Fruit fly (Drosophila melanogaster) whole organism, embryonic: Measurements from ENCODE around the gene CG15044.

Experiments used
- Asciz ChIP-seq: fragments of 200-800 bp; sonication (Bioruptor generic); optimal IDR thresholded peaks from 2 replicates; lab custom pipeline; 2017; ENCODE audit warnings: missing biosample characterization, mild to moderate bottlenecking, missing genetic modification characterization, missing genetic modification reagents
- BEAF-32 ChIP-seq: fragments of 200-800 bp; sonication (Bioruptor generic); optimal IDR thresholded peaks from 3 replicates; lab custom pipeline; 2017; ENCODE audit warnings: missing biosample characterization, missing genetic modification characterization, mild to moderate bottlenecking, moderate library complexity, missing genetic modification reagents
- CG10462 ChIP-seq: fragments of 200-800 bp; sonication (Bioruptor generic); optimal IDR thresholded peaks from 2 replicates; lab custom pipeline; 2016; ENCODE audit warnings: missing biosample characterization, missing genetic modification characterization
- CG11085 ChIP-seq: fragments of 200-800 bp; sonication (Bioruptor generic); IDR thresholded peaks from 2 replicates; pipeline ENCODE4 v1.3.6; 2022; ENCODE audit warnings: missing biosample characterization, missing genetic modification characterization
- CG11696 ChIP-seq: fragments of 200-800 bp; sonication (Bioruptor generic); IDR thresholded peaks from 2 replicates; pipeline ENCODE4 v1.3.6; 2022; ENCODE audit warnings: missing biosample characterization, missing genetic modification characterization
- CG12104 ChIP-seq: fragments of 200-800 bp; sonication (Bioruptor generic); optimal IDR thresholded peaks from 3 replicates; lab custom pipeline; 2016; ENCODE audit warnings: missing biosample characterization, missing genetic modification characterization
- CG17568 ChIP-seq: fragments of 200-800 bp; sonication (Bioruptor generic); optimal IDR thresholded peaks from 2 replicates; lab custom pipeline; 2018; ENCODE audit warnings: missing biosample characterization, mild to moderate bottlenecking, missing genetic modification characterization, moderate library complexity
- CG18764 ChIP-seq: fragments of 200-800 bp; sonication (Bioruptor generic); optimal IDR thresholded peaks from 3 replicates; lab custom pipeline; 2016; ENCODE audit warnings: missing biosample characterization, missing genetic modification characterization
- CG2120 ChIP-seq: fragments of 200-800 bp; sonication (Bioruptor generic); optimal IDR thresholded peaks from 3 replicates; lab custom pipeline; 2016; ENCODE audit warnings: missing biosample characterization, missing genetic modification characterization
- CG2678 ChIP-seq: fragments of 200-800 bp; sonication (Bioruptor generic); optimal IDR thresholded peaks from 3 replicates; lab custom pipeline; 2019; ENCODE audit warnings: missing biosample characterization, mild to moderate bottlenecking, missing genetic modification characterization, moderate library complexity
- CG31365 ChIP-seq: fragments of 200-800 bp; sonication (Bioruptor generic); optimal IDR thresholded peaks from 2 replicates; lab custom pipeline; 2018; ENCODE audit warnings: missing biosample characterization, mild to moderate bottlenecking, missing genetic modification characterization
- CG3407 ChIP-seq: fragments of 200-800 bp; sonication (Bioruptor generic); optimal IDR thresholded peaks from 2 replicates; lab custom pipeline; 2018; ENCODE audit warnings: missing biosample characterization, mild to moderate bottlenecking, missing genetic modification characterization
- CG34224 ChIP-seq: fragments of 200-800 bp; sonication (Bioruptor generic); IDR thresholded peaks from 3 replicates; pipeline ENCODE4 v1.3.6; 2022; ENCODE audit warnings: missing biosample characterization, missing genetic modification characterization; ENCODE audit not compliant: partially characterized antibody
- CG34422 ChIP-seq: fragments of 200-800 bp; sonication (Bioruptor generic); IDR thresholded peaks from 3 replicates; pipeline ENCODE4 v1.3.6; 2022; ENCODE audit warnings: missing biosample characterization, missing genetic modification characterization
- CG4360 ChIP-seq: fragments of 200-800 bp; sonication (Bioruptor generic); IDR thresholded peaks from 2 replicates; pipeline ENCODE4 v1.3.6; 2022; ENCODE audit warnings: missing biosample characterization, missing genetic modification characterization
- CG4707 ChIP-seq: fragments of 200-800 bp; sonication (Bioruptor generic); optimal IDR thresholded peaks from 2 replicates; lab custom pipeline; 2018; ENCODE audit warnings: missing biosample characterization, mild to moderate bottlenecking, missing genetic modification characterization, moderate library complexity
- CG6765 ChIP-seq: fragments of 200-800 bp; sonication (Bioruptor generic); optimal IDR thresholded peaks from 3 replicates; lab custom pipeline; 2017; ENCODE audit warnings: missing biosample characterization, mild to moderate bottlenecking, missing genetic modification characterization
- CG8388 ChIP-seq: fragments of 200-800 bp; sonication (Bioruptor generic); optimal IDR thresholded peaks from 2 replicates; lab custom pipeline; 2019; ENCODE audit warnings: missing biosample characterization, mild to moderate bottlenecking, missing genetic modification characterization, moderate library complexity
- GATAe ChIP-seq: fragments of 200-800 bp; sonication (Bioruptor generic); conservative IDR thresholded peaks from 2 replicates; pipeline ENCODE4 v1.3.6; 2022; ENCODE audit warnings: missing biosample characterization, missing genetic modification characterization
- Lpt ChIP-seq: fragments of >200 bp; optimal IDR thresholded peaks from 2 replicates; lab custom pipeline; 2018; ENCODE audit warnings: missing biosample characterization, missing genetic modification characterization
- Sin3A ChIP-seq: fragments of >200 bp; optimal IDR thresholded peaks from 2 replicates; lab custom pipeline; 2018
- Six4 ChIP-seq: fragments of 200-800 bp; sonication (Bioruptor generic); optimal IDR thresholded peaks from 2 replicates; lab custom pipeline; 2016; ENCODE audit warnings: missing biosample characterization, missing genetic modification characterization
- Trl ChIP-seq, 3 experiments: fragments of >200 bp in 2 of 3; fragments of 200-800 bp in 1 of 3; sonication (Bioruptor generic) in 1 of 3; optimal IDR thresholded peaks; 2 replicates in 1 of 3; 3 replicates in 2 of 3; lab custom pipeline; 2016 to 2017; ENCODE audit warnings: missing biosample characterization in 1 of 3, missing genetic modification characterization in 1 of 3
- al ChIP-seq: fragments of 200-800 bp; sonication (Bioruptor generic); IDR thresholded peaks from 2 replicates; pipeline ENCODE4 v1.3.6; 2022; ENCODE audit warnings: missing biosample characterization, missing genetic modification characterization
- amos ChIP-seq: fragments of 200-800 bp; sonication (Bioruptor generic); IDR thresholded peaks from 2 replicates; pipeline ENCODE4 v1.3.6; 2022; ENCODE audit warnings: missing biosample characterization, missing genetic modification characterization; ENCODE audit not compliant: partially characterized antibody
- corto ChIP-seq: fragments of 200-800 bp; sonication (Bioruptor generic); optimal IDR thresholded peaks from 2 replicates; lab custom pipeline; 2016; ENCODE audit warnings: missing biosample characterization, mild to moderate bottlenecking, missing genetic modification characterization, moderate library complexity
- croc ChIP-seq: fragments of 200-800 bp; sonication (Bioruptor generic); conservative IDR thresholded peaks from 3 replicates; pipeline ENCODE4 v1.3.6; 2022; ENCODE audit warnings: missing biosample characterization, missing genetic modification characterization
- crol ChIP-seq: fragments of 200-800 bp; sonication (Bioruptor generic); IDR thresholded peaks from 2 replicates; pipeline ENCODE4 v1.3.6; 2022; ENCODE audit warnings: missing biosample characterization, missing genetic modification characterization
- crp ChIP-seq, 2 experiments: fragments of 200-800 bp; sonication (Bioruptor generic); optimal IDR thresholded peaks; 2 replicates in 1 of 2; 3 replicates in 1 of 2; lab custom pipeline; 2017; ENCODE audit warnings: missing biosample characterization in 2 of 2, missing genetic modification characterization in 2 of 2, mild to moderate bottlenecking in 1 of 2, moderate library complexity in 1 of 2
- dati ChIP-seq: fragments of 200-800 bp; sonication (Bioruptor generic); IDR thresholded peaks from 2 replicates; pipeline ENCODE4 v1.3.6; 2022; ENCODE audit warnings: missing biosample characterization, missing genetic modification characterization
- fu2 ChIP-seq: fragments of 200-800 bp; sonication (Bioruptor generic); optimal IDR thresholded peaks from 2 replicates; lab custom pipeline; 2016; ENCODE audit warnings: missing biosample characterization, missing genetic modification characterization
- gce ChIP-seq: fragments of 200-800 bp; sonication (Bioruptor generic); IDR thresholded peaks from 3 replicates; pipeline ENCODE4 v1.3.6; 2022; ENCODE audit warnings: missing biosample characterization, missing genetic modification characterization
- gcm2 ChIP-seq: fragments of 200-800 bp; sonication (Bioruptor generic); optimal IDR thresholded peaks from 2 replicates; lab custom pipeline; 2016; ENCODE audit warnings: missing biosample characterization, missing genetic modification characterization
- lov ChIP-seq, 2 experiments: fragments of 200-800 bp in 1 of 2; fragments of >200 bp in 1 of 2; sonication (Bioruptor generic) in 1 of 2; IDR thresholded peaks in 1 of 2; optimal IDR thresholded peaks in 1 of 2; 2 replicates in 1 of 2; 3 replicates in 1 of 2; pipeline versions ENCODE4 v1.3.6 to Lab custom; 2017 to 2022; ENCODE audit warnings: missing biosample characterization in 1 of 2, missing genetic modification characterization in 1 of 2
- nom ChIP-seq: fragments of 200-800 bp; sonication (Bioruptor generic); optimal IDR thresholded peaks from 2 replicates; lab custom pipeline; 2017; ENCODE audit warnings: missing biosample characterization, missing genetic modification characterization, mild to moderate bottlenecking, moderate library complexity, missing genetic modification reagents
- odd ChIP-seq: fragments of 200-800 bp; sonication (Bioruptor generic); optimal IDR thresholded peaks from 2 replicates; lab custom pipeline; 2017; ENCODE audit warnings: missing biosample characterization, mild to moderate bottlenecking, missing genetic modification characterization
- pfk ChIP-seq: fragments of 200-800 bp; sonication (Bioruptor generic); optimal IDR thresholded peaks from 2 replicates; lab custom pipeline; 2018; ENCODE audit warnings: missing biosample characterization, mild to moderate bottlenecking, missing genetic modification characterization, moderate library complexity
- phol ChIP-seq: fragments of 200-800 bp; sonication (Bioruptor generic); optimal IDR thresholded peaks from 3 replicates; lab custom pipeline; 2018; ENCODE audit warnings: missing biosample characterization, mild to moderate bottlenecking, missing genetic modification characterization, moderate library complexity
- pum ChIP-seq: fragments of 200-800 bp; sonication (Bioruptor generic); optimal IDR thresholded peaks from 2 replicates; lab custom pipeline; 2016; ENCODE audit warnings: missing biosample characterization, missing genetic modification characterization
- rib ChIP-seq: fragments of 200-800 bp; sonication (Bioruptor generic); IDR thresholded peaks from 2 replicates; pipeline ENCODE4 v1.3.6; 2022; ENCODE audit warnings: missing biosample characterization, missing genetic modification characterization
- run ChIP-seq: fragments of 200-800 bp; sonication (Bioruptor generic); optimal IDR thresholded peaks from 3 replicates; lab custom pipeline; 2018; ENCODE audit warnings: missing biosample characterization, mild to moderate bottlenecking, missing genetic modification characterization
- salm ChIP-seq: fragments of 200-800 bp; sonication (Bioruptor generic); optimal IDR thresholded peaks from 2 replicates; lab custom pipeline; 2018; ENCODE audit warnings: missing biosample characterization, mild to moderate bottlenecking, missing genetic modification characterization
- shn ChIP-seq: fragments of 200-800 bp; sonication (Bioruptor generic); optimal IDR thresholded peaks from 3 replicates; lab custom pipeline; 2016; ENCODE audit warnings: missing biosample characterization, missing genetic modification characterization
- sqz ChIP-seq: fragments of 200-800 bp; sonication (Bioruptor generic); optimal IDR thresholded peaks from 3 replicates; lab custom pipeline; 2018; ENCODE audit warnings: missing biosample characterization, mild to moderate bottlenecking, missing genetic modification characterization
- tgo ChIP-seq: fragments of 200-800 bp; sonication (Bioruptor generic); IDR thresholded peaks from 3 replicates; pipeline ENCODE4 v1.3.6; 2022; ENCODE audit warnings: missing biosample characterization, missing genetic modification characterization
- tio ChIP-seq: fragments of 200-800 bp; sonication (Bioruptor generic); optimal IDR thresholded peaks from 2 replicates; lab custom pipeline; 2017; ENCODE audit warnings: missing biosample characterization, missing genetic modification characterization, inconsistent platforms
- tna ChIP-seq: fragments of 200-800 bp; sonication (Bioruptor generic); IDR thresholded peaks from 2 replicates; pipeline ENCODE4 v1.3.6; 2022; ENCODE audit warnings: missing biosample characterization, missing genetic modification characterization; ENCODE audit not compliant: partially characterized antibody
- unc-4 ChIP-seq: fragments of 200-800 bp; sonication (Bioruptor generic); IDR thresholded peaks from 2 replicates; pipeline ENCODE4 v1.3.6; 2022; ENCODE audit warnings: missing biosample characterization, missing genetic modification characterization; ENCODE audit not compliant: partially characterized antibody
- usp ChIP-seq: fragments of >200 bp; optimal IDR thresholded peaks from 2 replicates; lab custom pipeline; 2017; ENCODE audit warnings: missing biosample characterization, missing genetic modification characterization
- wor ChIP-seq: fragments of 200-800 bp; sonication (Bioruptor generic); IDR thresholded peaks from 2 replicates; pipeline ENCODE4 v1.3.6; 2022; ENCODE audit warnings: missing biosample characterization, missing genetic modification characterization
- zfh1 ChIP-seq: fragments of 200-800 bp; sonication (Bioruptor generic); IDR thresholded peaks from 3 replicates; pipeline ENCODE4 v1.3.6; 2022; ENCODE audit warnings: missing biosample characterization, missing genetic modification characterization

CG15044 gene

DNA sequence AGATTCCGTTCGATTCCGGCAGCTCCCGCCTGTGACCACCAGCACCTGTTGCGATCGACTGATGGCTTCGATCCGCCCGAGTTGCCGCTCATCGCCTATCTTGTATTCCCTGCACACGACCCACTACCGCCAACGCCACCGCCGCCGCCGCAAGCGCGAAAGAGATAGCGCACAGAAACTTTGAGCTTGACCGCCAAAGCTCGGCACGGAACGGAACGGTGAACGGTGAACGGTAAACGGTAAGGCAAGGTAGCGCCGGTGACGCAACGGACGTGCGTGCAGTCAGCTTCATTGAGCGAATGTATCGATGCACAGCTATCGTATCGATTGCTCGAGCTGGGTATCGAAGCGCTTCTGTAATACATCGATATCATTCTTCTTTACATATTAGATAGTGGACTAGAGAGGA lies 20.5 kb upstream of the CG15044 start, which contains the start of gene Ggt-1 (continued):
- TF ChIP-seq Sin3A (lab: Kevin White, UChicago) = no peak
- TF ChIP-seq amos (GFP tag; lab: Robert Waterston, UW) = peak; percentile 89
- no peak for TF ChIP-seq al
- TF ChIP-seq CG6765 (GFP tag; lab: Kevin White, UChicago) = no peak
- TF ChIP-seq Trl (optimal IDR thresholded peaks at IDR 0.05; lab: Kevin White, UChicago) = no peak
- no peak for TF ChIP-seq Trl (GFP tag; optimal IDR thresholded peaks at IDR 0.05; lab: Kevin White, UChicago)
- TF ChIP-seq pum (GFP tag; lab: Kevin White, UChicago) = no peak
- TF ChIP-seq CG4360 (GFP tag; lab: Robert Waterston, UW) = no peak
- no peak for TF ChIP-seq usp (GFP tag; lab: Kevin White, UChicago)
- peak; percentile 34 for TF ChIP-seq gcm2 (GFP tag; lab: Kevin White, UChicago)
- no peak for TF ChIP-seq CG31365 (tag; lab: Kevin White, UChicago)
- no peak for TF ChIP-seq Lpt (GFP tag; lab: Kevin White, UChicago)
- TF ChIP-seq tgo (GFP tag; lab: Robert Waterston, UW) = no peak
- no peak for TF ChIP-seq CG11085 (GFP tag; lab: Robert Waterston, UW)
- TF ChIP-seq CG10462 = no peak
- TF ChIP-seq Six4 (GFP tag; lab: Kevin White, UChicago) = no peak
- no peak for TF ChIP-seq lov (optimal IDR thresholded peaks at IDR 0.05; lab: Kevin White, UChicago)
- no peak for TF ChIP-seq lov (GFP tag; IDR thresholded peaks at IDR 0.05; lab: Robert Waterston, UW)
- TF ChIP-seq odd (GFP tag; lab: Kevin White, UChicago) = no peak
- TF ChIP-seq fu2 (GFP tag; lab: Kevin White, UChicago) = no peak
- no peak for TF ChIP-seq corto
- peak; percentile 94 for TF ChIP-seq pfk (GFP tag; lab: Kevin White, UChicago)
- TF ChIP-seq rib (GFP tag; lab: Robert Waterston, UW) = no peak
- TF ChIP-seq run (tag; lab: Kevin White, UChicago) = no peak
- peak; percentile 83 for TF ChIP-seq BEAF-32 (GFP tag; lab: Kevin White, UChicago)
- no peak for TF ChIP-seq GATAe (GFP tag; lab: Robert Waterston, UW)
- no peak for TF ChIP-seq sqz (GFP tag; lab: Kevin White, UChicago)
- TF ChIP-seq CG17568 (GFP tag; lab: Kevin White, UChicago) = no peak
- no peak for TF ChIP-seq salm (tag; lab: Kevin White, UChicago)
- TF ChIP-seq shn (GFP tag; lab: Kevin White, UChicago) = no peak
- TF ChIP-seq CG34224 = peak; percentile 96
- TF ChIP-seq CG12104 (GFP tag; lab: Kevin White, UChicago) = no peak
- no peak for TF ChIP-seq CG3407 (GFP tag; lab: Kevin White, UChicago)
- 0 out of 3 replicates have a peak, but pooled peaks have one; percentile 17 for TF ChIP-seq CG34422 (GFP tag; lab: Robert Waterston, UW)
- TF ChIP-seq tio (GFP tag; lab: Kevin White, UChicago) = no peak
- TF ChIP-seq CG8388 (GFP tag; lab: Kevin White, UChicago) = no peak
- no peak for TF ChIP-seq CG11696
- TF ChIP-seq CG4707 (GFP tag; lab: Kevin White, UChicago) = no peak
- TF ChIP-seq unc-4 (GFP tag; lab: Robert Waterston, UW) = peak; percentile 93
- TF ChIP-seq nom (GFP tag; lab: Kevin White, UChicago) = no peak
- no peak for TF ChIP-seq Asciz (GFP tag; lab: Kevin White, UChicago)
- no peak for TF ChIP-seq gce
- no peak for TF ChIP-seq zfh1
- no peak for TF ChIP-seq CG2120 (GFP tag; lab: Kevin White, UChicago)
- no peak for TF ChIP-seq CG18764
- TF ChIP-seq crp (GFP tag; optimal IDR thresholded peaks at IDR 0.05; lab: Kevin White, UChicago) = no peak
- no peak for TF ChIP-seq phol (tag; lab: Kevin White, UChicago)
- no peak for TF ChIP-seq croc
- peak; percentile 94 for TF ChIP-seq tna (GFP tag; lab: Robert Waterston, UW)
- no peak for TF ChIP-seq CG2678 (tag; lab: Kevin White, UChicago)
- TF ChIP-seq crol (GFP tag; lab: Robert Waterston, UW) = no peak
- no peak for TF ChIP-seq wor (GFP tag; lab: Robert Waterston, UW)
- TF ChIP-seq dati (GFP tag; lab: Robert Waterston, UW) = no peak
